Worm (Caenorhabditis elegans) whole organism, mixed stage, embryonic: Measurements from ENCODE around the gene toe-1.

ENCODE experiments used
- M03D4.4 ChIP-seq: sonication (generic microtip); optimal IDR thresholded peaks from 2 replicates; lab custom pipeline; 2017; ENCODE audit warnings: mild to moderate bottlenecking, missing genetic modification characterization, missing compliant biosample characterization
- bed-3 ChIP-seq: fragments of 200-800 bp; sonication (Bioruptor generic); optimal IDR thresholded peaks from 3 replicates; lab custom pipeline; 2018; ENCODE audit warnings: mild to moderate bottlenecking, missing genetic modification characterization, moderate library complexity, missing compliant biosample characterization
- ceh-39 ChIP-seq: fragments of 150-350 bp; optimal IDR thresholded peaks from 2 replicates; lab custom pipeline; 2014; ENCODE audit warnings: missing biosample characterization, missing genetic modification characterization
- ceh-43 ChIP-seq: fragments of 200-800 bp; sonication (Bioruptor generic); optimal IDR thresholded peaks from 2 replicates; lab custom pipeline; 2018; ENCODE audit warnings: mild to moderate bottlenecking, missing genetic modification characterization, moderate library complexity, missing compliant biosample characterization
- ceh-83 ChIP-seq: fragments of 200-800 bp; sonication (Bioruptor generic); optimal IDR thresholded peaks from 2 replicates; lab custom pipeline; 2018; ENCODE audit warnings: mild to moderate bottlenecking, missing genetic modification characterization, missing compliant biosample characterization
- ces-1 ChIP-seq: fragments of 150-350 bp; optimal IDR thresholded peaks from 2 replicates; lab custom pipeline; 2014; ENCODE audit warnings: missing biosample characterization, missing genetic modification reagents, missing genetic modification characterization
- cnd-1 ChIP-seq: fragments of 200-800 bp; sonication (Bioruptor generic); optimal IDR thresholded peaks from 2 replicates; lab custom pipeline; 2018; ENCODE audit warnings: mild to moderate bottlenecking, missing genetic modification characterization, missing compliant biosample characterization
- drap-1 ChIP-seq: fragments of 200-800 bp; sonication (Bioruptor generic); optimal IDR thresholded peaks from 3 replicates; lab custom pipeline; 2018; ENCODE audit warnings: mild to moderate bottlenecking, missing genetic modification characterization, missing compliant biosample characterization
- elt-1 ChIP-seq: sonication (generic microtip); optimal IDR thresholded peaks from 2 replicates; lab custom pipeline; 2017; ENCODE audit warnings: missing genetic modification characterization, mild to moderate bottlenecking, missing compliant biosample characterization, antibody characterized with exemption, moderate library complexity, borderline replicate concordance; ENCODE audit not compliant: insufficient read depth
- elt-3 ChIP-seq: fragments of 150-350 bp; optimal IDR thresholded peaks from 2 replicates; lab custom pipeline; 2014; ENCODE audit warnings: missing biosample characterization, missing genetic modification characterization
- flh-1 ChIP-seq: fragments of 200-800 bp; sonication (Bioruptor generic); optimal IDR thresholded peaks from 2 replicates; lab custom pipeline; 2018; ENCODE audit warnings: mild to moderate bottlenecking, missing genetic modification characterization, moderate library complexity, missing compliant biosample characterization
- ham-2 ChIP-seq: fragments of 200-800 bp; sonication (Bioruptor generic); optimal IDR thresholded peaks from 2 replicates; lab custom pipeline; 2018; ENCODE audit warnings: mild to moderate bottlenecking, missing genetic modification characterization, missing compliant biosample characterization
- hlh-1 ChIP-seq: fragments of 150-350 bp; optimal IDR thresholded peaks from 2 replicates; lab custom pipeline; 2014; ENCODE audit warnings: missing biosample characterization, missing genetic modification reagents, missing genetic modification characterization
- lin-13 ChIP-seq: fragments of 150-350 bp; optimal IDR thresholded peaks from 2 replicates; lab custom pipeline; 2014; ENCODE audit warnings: missing biosample characterization, missing genetic modification characterization
- lin-32 ChIP-seq: fragments of 200-800 bp; sonication (Bioruptor generic); optimal IDR thresholded peaks from 2 replicates; lab custom pipeline; 2018; ENCODE audit warnings: mild to moderate bottlenecking, missing genetic modification characterization, missing compliant biosample characterization
- lsy-2 ChIP-seq: fragments of 150-350 bp; optimal IDR thresholded peaks from 2 replicates; lab custom pipeline; 2014; ENCODE audit warnings: missing biosample characterization, missing genetic modification characterization
- mab-5 ChIP-seq: fragments of 150-350 bp; optimal IDR thresholded peaks from 2 replicates; lab custom pipeline; 2014; ENCODE audit warnings: missing biosample characterization, missing genetic modification characterization
- mep-1 ChIP-seq: fragments of 150-350 bp; optimal IDR thresholded peaks from 2 replicates; lab custom pipeline; 2017; ENCODE audit warnings: missing biosample characterization, missing genetic modification reagents, missing genetic modification characterization, inconsistent platforms
- mls-2 ChIP-seq: sonication (generic microtip); optimal IDR thresholded peaks from 2 replicates; lab custom pipeline; 2016; ENCODE audit warnings: mild to moderate bottlenecking, missing genetic modification characterization, moderate library complexity, missing compliant biosample characterization
- nhr-12 ChIP-seq: fragments of 150-350 bp; optimal IDR thresholded peaks from 2 replicates; lab custom pipeline; 2014; ENCODE audit warnings: missing biosample characterization, missing genetic modification characterization
- nhr-2 ChIP-seq: fragments of 150-350 bp; optimal IDR thresholded peaks from 2 replicates; lab custom pipeline; 2014; ENCODE audit warnings: missing biosample characterization, missing genetic modification characterization
- nhr-237 ChIP-seq: fragments of 150-350 bp; optimal IDR thresholded peaks from 2 replicates; lab custom pipeline; 2014; ENCODE audit warnings: missing biosample characterization, missing genetic modification characterization
- nhr-28 ChIP-seq: fragments of 150-350 bp; optimal IDR thresholded peaks from 2 replicates; lab custom pipeline; 2014; ENCODE audit warnings: missing biosample characterization, missing genetic modification characterization
- nhr-76 ChIP-seq: sonication (generic microtip); optimal IDR thresholded peaks from 2 replicates; lab custom pipeline; 2017; ENCODE audit warnings: missing biosample characterization, missing genetic modification characterization
- pha-4 ChIP-seq: fragments of 150-350 bp; optimal IDR thresholded peaks from 2 replicates; lab custom pipeline; 2018; ENCODE audit warnings: missing biosample characterization, missing genetic modification reagents, missing genetic modification characterization
- sem-2 ChIP-seq: fragments of 200-800 bp; sonication (Bioruptor generic); optimal IDR thresholded peaks from 2 replicates; lab custom pipeline; 2018; ENCODE audit warnings: mild to moderate bottlenecking, missing genetic modification characterization, missing compliant biosample characterization
- snpc-4 ChIP-seq: fragments of 150-350 bp; optimal IDR thresholded peaks from 2 replicates; lab custom pipeline; 2014; ENCODE audit warnings: missing biosample characterization, missing genetic modification characterization
- sptf-1 ChIP-seq: sonication (generic microtip); optimal IDR thresholded peaks from 2 replicates; lab custom pipeline; 2017; ENCODE audit warnings: mild to moderate bottlenecking, missing genetic modification characterization, moderate library complexity, missing compliant biosample characterization
- tbx-8 ChIP-seq: fragments of 200-800 bp; sonication (Bioruptor generic); optimal IDR thresholded peaks from 2 replicates; lab custom pipeline; 2018; ENCODE audit warnings: mild to moderate bottlenecking, missing genetic modification characterization, moderate library complexity, missing compliant biosample characterization
- unc-120 ChIP-seq: sonication (generic microtip); optimal IDR thresholded peaks from 2 replicates; lab custom pipeline; 2017; ENCODE audit warnings: missing genetic modification characterization, missing compliant biosample characterization; ENCODE audit not compliant: poor library complexity, severe bottlenecking
- unc-39 ChIP-seq: fragments of 150-350 bp; optimal IDR thresholded peaks from 2 replicates; lab custom pipeline; 2014; ENCODE audit warnings: missing biosample characterization, missing genetic modification characterization
- unc-62 ChIP-seq: fragments of 150-350 bp; optimal IDR thresholded peaks from 2 replicates; lab custom pipeline; 2014; ENCODE audit warnings: missing biosample characterization, missing genetic modification reagents, missing genetic modification characterization
- ztf-11 ChIP-seq: fragments of 150-350 bp; optimal IDR thresholded peaks from 2 replicates; lab custom pipeline; 2014; ENCODE audit warnings: missing biosample characterization, missing genetic modification characterization

Gene toe-1

DNA sequence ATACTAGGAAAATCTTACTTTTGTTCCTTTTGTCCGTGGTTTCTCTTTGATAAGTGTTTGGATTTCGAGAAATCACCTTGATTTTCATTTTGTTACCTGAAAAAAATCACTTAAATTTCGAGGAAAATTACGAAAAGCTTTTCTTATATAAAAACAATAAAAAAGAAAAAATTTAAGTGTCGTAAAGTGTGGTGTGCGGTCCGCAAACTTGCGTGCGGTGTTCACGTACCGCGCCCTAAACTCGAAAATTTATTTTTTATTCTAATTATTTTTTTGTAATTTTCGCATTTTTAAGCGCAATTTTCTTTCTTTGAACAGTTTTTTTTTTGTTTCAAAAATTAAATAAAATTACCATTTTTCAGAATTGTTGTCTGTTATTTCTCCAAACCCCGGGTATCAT, at the start of gene toe-1, which contains the start of gene dcaf-13:
Gene toe-1, plus strand, starts transcription at position 361 of the 400 bp plus-strand sequence.
Gene dcaf-13, minus strand, starts transcription at position 96 of the 400 bp plus-strand sequence.
- no peak for TF ChIP-seq nhr-28 (tag; lab: Kevin White, UChicago)
- peak; percentile 54 for TF ChIP-seq ces-1 (GFP tag; lab: Kevin White, UChicago)
- TF ChIP-seq, all 35 proteins: peak for 1

DNA sequence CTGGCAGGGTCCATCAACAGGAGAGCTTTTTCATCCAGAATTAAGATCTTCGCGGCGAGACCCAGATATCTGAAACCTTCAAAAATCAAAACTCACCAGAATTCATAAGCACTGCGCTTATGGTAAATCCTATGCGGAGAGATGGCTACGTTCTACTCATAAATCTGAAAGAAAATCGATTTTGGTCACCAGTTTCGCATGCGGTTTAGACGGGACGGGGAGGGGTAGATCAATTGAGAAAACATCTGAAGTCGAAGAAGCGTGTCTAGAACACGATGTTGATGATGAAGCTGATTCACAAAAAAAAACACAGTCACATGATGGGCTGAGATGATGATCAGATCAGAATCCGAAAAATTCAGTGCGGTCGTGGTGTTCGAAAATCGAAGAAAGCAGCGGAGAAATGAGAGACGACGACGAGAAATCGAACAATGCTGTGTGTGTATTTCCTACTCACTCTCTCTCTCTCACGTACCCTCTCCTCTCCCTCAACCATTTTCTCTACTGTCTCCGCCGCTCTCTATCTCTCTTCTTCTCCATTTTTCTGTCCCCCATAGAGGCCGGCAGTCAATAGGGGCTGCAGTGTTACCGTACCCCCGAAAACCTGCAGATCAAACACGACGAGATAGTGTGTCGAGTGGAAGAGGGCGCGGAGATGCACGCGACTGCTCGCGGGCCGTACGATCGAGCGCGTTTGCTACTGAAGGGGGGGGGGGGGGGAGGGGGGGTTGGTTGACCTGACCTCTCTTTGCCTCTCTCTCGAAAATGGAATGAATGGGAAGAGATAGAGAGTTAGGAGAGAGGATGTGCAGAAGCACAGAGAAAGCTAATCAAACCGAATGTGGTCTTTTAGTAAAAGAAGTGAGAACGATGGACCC, 48.4 kb upstream of the toe-1 start, which contains the start of gene ntl-2:
Gene ntl-2, minus strand, starts transcription at position 171 of the 878 bp plus-strand sequence.
- TF ChIP-seq elt-3 (tag; lab: Kevin White, UChicago) = peak; percentile 77
- peak; percentile 74 for TF ChIP-seq ztf-11 (tag; lab: Kevin White, UChicago)
- TF ChIP-seq lsy-2 (tag; lab: Kevin White, UChicago) = peak; percentile 97
- peak; percentile 79 for TF ChIP-seq ceh-43 (GFP tag; lab: Kevin White, UChicago)
- peak; percentile 88 for TF ChIP-seq unc-120 (tag; lab: Kevin White, UChicago)
- no peak for TF ChIP-seq nhr-28 (tag; lab: Kevin White, UChicago)
- TF ChIP-seq unc-62 (GFP tag; lab: Kevin White, UChicago) = peak; percentile 85
- TF ChIP-seq ces-1 (GFP tag; lab: Kevin White, UChicago) = peak; percentile 85
- no peak for TF ChIP-seq nhr-76
- TF ChIP-seq snpc-4 (tag; lab: Kevin White, UChicago) = no peak
- peak; percentile 78 for TF ChIP-seq hlh-1 (tag; lab: Kevin White, UChicago)
- peak; percentile 95 for TF ChIP-seq lin-13 (tag; lab: Kevin White, UChicago)
- TF ChIP-seq elt-1 (tag; lab: Kevin White, UChicago) = no peak
- peak; percentile 93 for TF ChIP-seq drap-1 (GFP tag; lab: Kevin White, UChicago)
- peak; percentile 62 for TF ChIP-seq ceh-83 (GFP tag; lab: Kevin White, UChicago)
- peak; percentile 88 for TF ChIP-seq cnd-1 (tag; lab: Kevin White, UChicago)
- TF ChIP-seq lin-32 = peak; percentile 12
- TF ChIP-seq bed-3 = peak; percentile 49
- peak; percentile 95 for TF ChIP-seq pha-4
- peak; percentile 92 for TF ChIP-seq ham-2 (GFP tag; lab: Kevin White, UChicago)
- peak; percentile 26 for TF ChIP-seq nhr-2 (tag; lab: Kevin White, UChicago)
- peak; percentile 91 for TF ChIP-seq nhr-237
- TF ChIP-seq mep-1 = peak; percentile 75
- no peak for TF ChIP-seq tbx-8 (GFP tag; lab: Kevin White, UChicago)
- TF ChIP-seq ceh-39 (tag; lab: Kevin White, UChicago) = peak; percentile 94
- TF ChIP-seq nhr-12 (tag; lab: Kevin White, UChicago) = no peak
- peak; percentile 95 for TF ChIP-seq mls-2 (tag; lab: Kevin White, UChicago)
- TF ChIP-seq sem-2 (GFP tag; lab: Kevin White, UChicago) = peak; percentile 57
- no peak for TF ChIP-seq flh-1 (GFP tag; lab: Kevin White, UChicago)
- TF ChIP-seq mab-5 (tag; lab: Kevin White, UChicago) = peak; percentile 53
- TF ChIP-seq sptf-1 (tag; lab: Kevin White, UChicago) = peak; percentile 95
- TF ChIP-seq unc-39 = peak; percentile 10
- peak; percentile 84 for TF ChIP-seq M03D4.4

DNA sequence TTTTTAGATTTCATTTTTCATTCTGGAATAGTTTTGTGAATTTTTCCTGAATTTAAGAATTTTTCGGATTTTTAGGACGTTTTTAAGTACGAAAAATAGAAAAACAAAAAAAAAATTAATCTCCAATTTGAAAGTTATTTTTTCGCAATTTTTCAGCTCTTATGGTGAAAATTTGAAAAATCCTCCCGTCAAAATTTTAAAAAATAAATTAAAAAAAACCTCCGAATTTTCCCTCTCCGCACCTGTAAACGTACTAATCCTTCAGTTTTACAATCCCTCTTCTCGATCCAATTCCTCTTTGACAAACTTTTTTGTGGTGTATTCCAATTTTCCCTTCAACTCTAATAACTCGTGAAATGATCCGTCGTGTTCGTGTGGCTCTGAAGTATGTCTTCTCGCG, 46.8 kb upstream of the toe-1 start, which contains the start of gene B0286.1:
Gene B0286.1, plus strand, starts transcription at position 301 of the 400 bp plus-strand sequence.
- TF ChIP-seq unc-62 (GFP tag; lab: Kevin White, UChicago) = no peak
- no peak for TF ChIP-seq lsy-2 (tag; lab: Kevin White, UChicago)
- no peak for TF ChIP-seq nhr-2 (tag; lab: Kevin White, UChicago)
- TF ChIP-seq tbx-8 (GFP tag; lab: Kevin White, UChicago) = no peak
- TF ChIP-seq sptf-1 (tag; lab: Kevin White, UChicago) = no peak
- TF ChIP-seq snpc-4 (tag; lab: Kevin White, UChicago) = no peak
- no peak for TF ChIP-seq lin-13 (tag; lab: Kevin White, UChicago)
- no peak for TF ChIP-seq nhr-76
- TF ChIP-seq ztf-11 (tag; lab: Kevin White, UChicago) = no peak
- no peak for TF ChIP-seq sem-2 (GFP tag; lab: Kevin White, UChicago)
- no peak for TF ChIP-seq drap-1 (GFP tag; lab: Kevin White, UChicago)
- no peak for TF ChIP-seq unc-120 (tag; lab: Kevin White, UChicago)
- no peak for TF ChIP-seq ceh-43 (GFP tag; lab: Kevin White, UChicago)
- TF ChIP-seq hlh-1 (tag; lab: Kevin White, UChicago) = no peak
- no peak for TF ChIP-seq nhr-12 (tag; lab: Kevin White, UChicago)
- TF ChIP-seq, all 35 proteins: peak for 0
